Worm (Caenorhabditis elegans) whole organism, L4 larva: ENCODE results near the gene srg-68.

ENCODE experiments used
- F37D6.2 ChIP-seq: sonication (generic microtip); optimal IDR thresholded peaks from 2 replicates; lab custom pipeline; 2016; ENCODE audit warnings: mild to moderate bottlenecking, missing genetic modification characterization, missing compliant biosample characterization
- dpl-1 ChIP-seq: fragments of 150-350 bp; optimal IDR thresholded peaks from 2 replicates; lab custom pipeline; 2014; ENCODE audit warnings: missing biosample characterization, missing genetic modification reagents, missing genetic modification characterization
- lin-39 ChIP-seq: fragments of 150-350 bp; optimal IDR thresholded peaks from 2 replicates; lab custom pipeline; 2014; ENCODE audit warnings: missing biosample characterization, missing genetic modification reagents, missing genetic modification characterization
- mdl-1 ChIP-seq, 2 experiments: fragments of 150-350 bp in 1 of 2; sonication (generic microtip) in 1 of 2; optimal IDR thresholded peaks; 2 replicates each; lab custom pipeline; 2014 to 2017; ENCODE audit warnings: missing biosample characterization in 2 of 2, missing genetic modification characterization in 2 of 2
- mep-1 ChIP-seq: fragments of 150-350 bp; sonication (generic microtip); optimal IDR thresholded peaks from 3 replicates; lab custom pipeline; 2014; ENCODE audit warnings: missing biosample characterization, missing genetic modification characterization
- mxl-3 ChIP-seq: fragments of 200-800 bp; sonication (Bioruptor generic); optimal IDR thresholded peaks from 2 replicates; lab custom pipeline; 2018; ENCODE audit warnings: mild to moderate bottlenecking, missing genetic modification characterization, missing compliant biosample characterization
- nhr-11 ChIP-seq: fragments of 150-350 bp; optimal IDR thresholded peaks from 2 replicates; lab custom pipeline; 2014; ENCODE audit warnings: missing biosample characterization, missing genetic modification characterization
- nhr-111 ChIP-seq: fragments of 200-800 bp; sonication (Bioruptor generic); optimal IDR thresholded peaks from 2 replicates; lab custom pipeline; 2018; ENCODE audit warnings: mild to moderate bottlenecking, missing genetic modification characterization, missing compliant biosample characterization
- nhr-76 ChIP-seq: fragments of 150-350 bp; optimal IDR thresholded peaks from 2 replicates; lab custom pipeline; 2014; ENCODE audit warnings: missing biosample characterization, missing genetic modification characterization
- skn-1 ChIP-seq: fragments of 150-350 bp; optimal IDR thresholded peaks from 2 replicates; lab custom pipeline; 2014; ENCODE audit warnings: missing biosample characterization, missing genetic modification characterization
- spr-3 ChIP-seq: fragments of 200-800 bp; sonication (Bioruptor generic); optimal IDR thresholded peaks from 2 replicates; lab custom pipeline; 2018; ENCODE audit warnings: mild to moderate bottlenecking, missing genetic modification characterization, missing compliant biosample characterization
- zag-1 ChIP-seq: fragments of 150-350 bp; optimal IDR thresholded peaks from 2 replicates; lab custom pipeline; 2014; ENCODE audit warnings: missing biosample characterization, missing genetic modification characterization
- ztf-11 ChIP-seq: fragments of 150-350 bp; optimal IDR thresholded peaks from 2 replicates; lab custom pipeline; 2014; ENCODE audit warnings: missing biosample characterization, missing genetic modification characterization

DNA sequence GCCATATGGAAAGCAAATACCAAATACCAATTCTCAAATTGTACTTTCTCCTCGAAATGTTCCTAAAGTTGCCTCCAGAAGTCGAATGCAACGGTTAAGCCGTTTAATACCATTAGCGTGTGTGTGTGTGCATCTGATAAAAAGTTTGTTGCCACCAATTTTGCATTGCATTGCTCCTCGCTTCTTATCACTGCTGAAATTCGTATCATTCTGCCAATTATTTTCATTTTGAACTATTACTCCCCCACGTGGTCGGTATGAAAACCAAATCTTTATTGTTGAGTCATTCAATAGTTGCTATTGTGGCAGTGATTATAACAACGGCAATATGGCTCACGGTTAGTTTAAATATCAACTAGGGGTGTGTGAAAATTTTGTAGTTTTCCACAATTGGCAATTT is 25.0 kb upstream of the srg-68 start, which contains the start of gene T05C3.6:
- TF ChIP-seq skn-1 (no peak), mdl-1 (tag; optimal IDR thresholded peaks at IDR 0.05; lab: Kevin White, UChicago) (peak in 1 of 2 experiments; percentile 64), lin-39 (tag; lab: Kevin White, UChicago) (no peak), mep-1 (tag; lab: Kevin White, UChicago) (no peak), nhr-111 (no peak), dpl-1 (GFP tag; lab: Kevin White, UChicago) (no peak), mxl-3 (peak; percentile 57), zag-1 (tag; lab: Kevin White, UChicago) (no peak), spr-3 (GFP tag; lab: Kevin White, UChicago) (no peak), F37D6.2 (tag; lab: Kevin White, UChicago) (no peak), nhr-76 (tag; lab: Kevin White, UChicago) (no peak), ztf-11 (tag; lab: Kevin White, UChicago) (no peak), nhr-11 (tag; lab: Kevin White, UChicago) (no peak)
